Fruit fly (Drosophila melanogaster) Kc167 (cell line): Measurements from ENCODE around the gene Ubr3.

Experiments
- Myc ChIP-seq: fragments of >200 bp; optimal IDR thresholded peaks from 2 replicates; lab custom pipeline; 2017; ENCODE audit warnings: missing external identifiers
- insv ChIP-seq: fragments of >200 bp; optimal IDR thresholded peaks from 3 replicates; lab custom pipeline; 2018; ENCODE audit warnings: missing external identifiers

DNA sequence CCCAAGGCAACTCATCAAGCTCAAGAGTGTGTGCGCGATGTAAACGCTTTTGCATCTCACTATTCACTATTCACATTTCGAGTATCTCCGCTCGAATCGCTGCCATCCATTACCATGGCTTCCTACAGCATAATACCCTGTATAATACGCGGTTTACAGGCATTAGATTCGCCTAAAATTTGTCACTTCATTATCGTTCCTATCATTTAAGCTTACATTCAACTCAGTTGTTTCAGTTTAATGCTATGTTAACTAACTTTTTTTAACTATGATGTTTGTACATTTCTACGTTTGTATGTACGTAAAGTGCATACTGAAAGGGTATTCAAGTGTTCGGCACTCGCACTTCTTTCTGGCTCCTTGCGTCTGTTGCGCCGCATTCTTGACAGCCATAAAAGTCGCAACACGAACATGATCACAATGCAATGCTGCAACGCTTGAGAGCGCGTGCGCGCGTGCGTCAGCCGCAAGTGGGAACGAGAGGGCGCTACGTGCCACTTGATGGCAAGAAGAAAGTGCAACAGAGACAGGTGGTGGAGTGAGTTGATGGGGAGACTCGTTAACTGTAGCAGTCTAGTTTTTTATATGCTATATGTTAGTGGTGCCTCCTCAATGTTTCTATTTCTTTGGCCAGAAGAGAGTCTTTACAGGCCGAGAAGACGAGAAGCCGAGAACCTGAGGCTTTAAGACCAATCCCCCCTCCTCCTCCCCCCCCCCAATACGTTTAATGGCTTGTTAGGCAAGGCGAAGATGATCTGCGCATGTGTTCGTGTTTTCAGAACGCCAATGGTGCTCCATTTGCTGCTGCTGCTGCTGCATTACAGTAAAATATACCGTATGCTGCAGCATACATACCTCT is 41.5 kb downstream of the Ubr3 start:
- no peak for TF ChIP-seq insv (lab: Kevin White, UChicago)
- no peak for TF ChIP-seq Myc
